Worm (Caenorhabditis elegans) whole organism, late embryonic: ENCODE measurements around the gene C07B5.8.

Experiments
- K02D7.2 ChIP-seq: sonication (generic microtip); optimal IDR thresholded peaks from 2 replicates; lab custom pipeline; 2017; ENCODE audit warnings: mild to moderate bottlenecking, missing genetic modification characterization, missing compliant biosample characterization
- ama-1 ChIP-seq: fragments of 150-350 bp; optimal IDR thresholded peaks from 2 replicates; lab custom pipeline; 2014
- ceh-22 ChIP-seq: sonication (generic microtip); optimal IDR thresholded peaks from 2 replicates; lab custom pipeline; 2017; ENCODE audit warnings: missing biosample characterization, missing genetic modification characterization
- ceh-45 ChIP-seq: fragments of 200-800 bp; sonication (Bioruptor generic); IDR thresholded peaks from 2 replicates; pipeline ENCODE4 v1.3.6; 2022; ENCODE audit warnings: missing genetic modification reagents, missing genetic modification characterization, missing compliant biosample characterization
- dmd-4 ChIP-seq: sonication (generic microtip); optimal IDR thresholded peaks from 2 replicates; lab custom pipeline; 2016; ENCODE audit warnings: borderline replicate concordance, missing genetic modification characterization, missing compliant biosample characterization
- nfya-1 ChIP-seq: sonication (generic microtip); optimal IDR thresholded peaks from 2 replicates; lab custom pipeline; 2017; ENCODE audit warnings: missing genetic modification characterization, mild to moderate bottlenecking, missing compliant biosample characterization, antibody characterized with exemption, moderate library complexity
- pros-1 ChIP-seq: fragments of 150-350 bp; optimal IDR thresholded peaks from 2 replicates; lab custom pipeline; 2014; ENCODE audit warnings: missing biosample characterization, missing genetic modification reagents, missing genetic modification characterization
- syd-9 ChIP-seq: sonication (generic microtip); optimal IDR thresholded peaks from 2 replicates; lab custom pipeline; 2016; ENCODE audit warnings: mild to moderate bottlenecking, missing genetic modification characterization, moderate library complexity, missing compliant biosample characterization
- unc-55 ChIP-seq: sonication (generic microtip); optimal IDR thresholded peaks from 2 replicates; lab custom pipeline; 2017; ENCODE audit warnings: missing biosample characterization, missing genetic modification reagents, missing genetic modification characterization

DNA sequence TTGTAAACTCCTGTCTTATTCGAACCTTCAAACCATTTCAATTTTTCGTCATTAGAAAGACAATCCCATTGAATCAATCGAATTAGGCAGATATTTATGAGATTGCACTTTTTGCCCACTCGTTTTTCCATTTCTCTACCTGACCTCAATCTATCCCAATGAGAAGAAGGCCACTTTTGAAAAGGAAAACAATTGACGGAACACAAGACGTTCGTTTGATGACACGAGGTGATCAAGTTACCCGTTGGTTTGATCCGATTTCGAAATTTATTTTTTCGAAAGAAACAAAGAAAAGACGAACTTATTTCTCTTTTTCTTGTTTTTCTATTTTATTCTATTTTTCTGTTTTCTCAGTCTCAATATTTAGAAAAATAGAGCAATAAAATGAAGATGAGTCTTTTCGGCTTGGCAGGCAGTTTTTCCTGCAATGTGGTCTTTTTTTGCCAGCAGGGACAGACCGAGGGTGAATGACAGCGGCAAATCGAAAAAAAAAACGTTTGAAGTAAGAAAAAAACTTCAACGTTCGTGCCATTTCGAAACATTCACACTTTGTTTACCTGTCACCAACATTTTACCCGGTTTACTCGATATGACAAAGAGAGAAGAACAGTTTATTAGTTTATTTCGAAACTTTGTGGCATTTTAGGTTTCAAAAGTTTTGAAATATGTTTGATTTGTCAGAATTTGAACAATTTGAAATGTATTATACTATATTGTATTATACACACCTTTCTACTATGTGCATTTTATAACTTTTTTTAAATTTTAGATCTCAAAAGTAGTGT lies 11.6 kb upstream of the C07B5.8 start:
- TF ChIP-seq ama-1 (lab: Kevin White, UChicago): no peak
- TF ChIP-seq pros-1 (tag; lab: Kevin White, UChicago): no peak
- TF ChIP-seq K02D7.2: no peak
- TF ChIP-seq dmd-4: no peak
- TF ChIP-seq ceh-22 (tag; lab: Kevin White, UChicago): no peak
- no peak for TF ChIP-seq nfya-1 (tag; lab: Kevin White, UChicago)
- no peak for TF ChIP-seq syd-9 (tag; lab: Kevin White, UChicago)
- TF ChIP-seq unc-55 (GFP tag; lab: Kevin White, UChicago): no peak
- no peak for TF ChIP-seq ceh-45 (GFP tag; lab: Robert Waterston, UW)
